Fruit fly (Drosophila melanogaster): ENCODE results near the gene Cad87A.

The Cad87A gene

dm6 chr3R:11850917-11851897, 97.7 kb downstream of the Cad87A start (continued):
- peak; percentile 76 for TF ChIP-seq jumu (GFP tag; optimal IDR thresholded peaks at IDR 0.05)
- peak; percentile 84 for TF ChIP-seq grau (tag; optimal IDR thresholded peaks at IDR 0.05)
- peak; percentile 74 for TF ChIP-seq CG17385 (GFP tag; optimal IDR thresholded peaks at IDR 0.05)
- no peak for TF ChIP-seq bigmax (GFP tag; optimal IDR thresholded peaks at IDR 0.05)
- peak; percentile 87 for TF ChIP-seq twi (tag; optimal IDR thresholded peaks at IDR 0.05)
- peak; percentile 39; the same call in 1 of the 2 replicates for TF ChIP-seq CG4730 (GFP tag; IDR thresholded peaks at IDR 0.05)
- TF ChIP-seq CG6683 (GFP tag; optimal IDR thresholded peaks at IDR 0.05) = peak; percentile 36
- TF ChIP-seq crp (GFP tag; optimal IDR thresholded peaks at IDR 0.05) = peak in 1 of 2 experiments; percentile 50
- peak; percentile 64 for TF ChIP-seq CG4328 (GFP tag; optimal IDR thresholded peaks at IDR 0.05)
- peak in 1 of 2 experiments; percentile 90 for TF ChIP-seq Eip74EF (GFP tag; optimal IDR thresholded peaks at IDR 0.05)
- peak; percentile 91 for TF ChIP-seq Sox100B (GFP tag; optimal IDR thresholded peaks at IDR 0.05)
- peak; percentile 72 for TF ChIP-seq CG13775 (GFP tag; optimal IDR thresholded peaks at IDR 0.05)
- TF ChIP-seq CG7357 (GFP tag; IDR thresholded peaks at IDR 0.05) = peak; percentile 56; the same call in 2 of the 3 replicates
- peak; percentile 85 for TF ChIP-seq PHDP (tag; optimal IDR thresholded peaks at IDR 0.05)
- peak; percentile 20; the same call in 1 of the 2 replicates for TF ChIP-seq stc (GFP tag; IDR thresholded peaks at IDR 0.05)
- TF ChIP-seq run (tag; optimal IDR thresholded peaks at IDR 0.05) = peak; percentile 50
- TF ChIP-seq CG32772 (GFP tag; IDR thresholded peaks at IDR 0.05) = peak; percentile 79
- peak; percentile 73 for TF ChIP-seq CG11398 (GFP tag; optimal IDR thresholded peaks at IDR 0.05)
- peak; percentile 89 for TF ChIP-seq slp2 (GFP tag; optimal IDR thresholded peaks at IDR 0.05)
- TF ChIP-seq CG13287 (GFP tag; IDR thresholded peaks at IDR 0.05; ENCODE audit: partially characterized antibody) = no peak
- peak; percentile 88 for TF ChIP-seq croc (GFP tag; conservative IDR thresholded peaks at IDR 0.05)
- TF ChIP-seq CG33557 (GFP tag; optimal IDR thresholded peaks at IDR 0.05) = peak; percentile 85
- peak; percentile 4 for TF ChIP-seq HmgZ (tag; optimal IDR thresholded peaks at IDR 0.05)
- TF ChIP-seq CG12769 (tag; optimal IDR thresholded peaks at IDR 0.05) = no peak
- 0 out of 3 replicates have a peak, but pooled peaks have one; percentile 19 for TF ChIP-seq otp (GFP tag; IDR thresholded peaks at IDR 0.05)
- no peak for TF ChIP-seq MTF-1 (GFP tag; optimal IDR thresholded peaks at IDR 0.05; ENCODE audit: borderline replicate concordance)
- TF ChIP-seq CG1832 (GFP tag; optimal IDR thresholded peaks at IDR 0.05) = no peak
- peak; percentile 40 for TF ChIP-seq Vsx1 (GFP tag; optimal IDR thresholded peaks at IDR 0.05)
- TF ChIP-seq danr (GFP tag; IDR thresholded peaks at IDR 0.05) = peak; percentile 19; the same call in 1 of the 2 replicates
- TF ChIP-seq slou (GFP tag; optimal IDR thresholded peaks at IDR 0.05) = no peak
- TF ChIP-seq gsb-n (tag; optimal IDR thresholded peaks at IDR 0.05) = peak; percentile 89
- peak; percentile 4 for TF ChIP-seq CG1647 (GFP tag; optimal IDR thresholded peaks at IDR 0.05)
- TF ChIP-seq ham (GFP tag; IDR thresholded peaks at IDR 0.05) = no peak
- no peak for TF ChIP-seq Oaz (GFP tag; IDR thresholded peaks at IDR 0.05)
- TF ChIP-seq vnd (GFP tag; IDR thresholded peaks at IDR 0.05; ENCODE audit: partially characterized antibody) = no peak
- TF ChIP-seq Drgx (GFP tag; IDR thresholded peaks at IDR 0.05) = peak; percentile 91
- TF ChIP-seq row (GFP tag; IDR thresholded peaks at IDR 0.05) = peak; percentile 71
- no peak for TF ChIP-seq knrl (GFP tag; IDR thresholded peaks at IDR 0.05; ENCODE audit: partially characterized antibody)
- TF ChIP-seq Ssrp (tag; optimal IDR thresholded peaks at IDR 0.05) = peak; percentile 91
- TF ChIP-seq CG13296 (GFP tag; optimal IDR thresholded peaks at IDR 0.05) = no peak
- peak; percentile 36 for TF ChIP-seq CG31388 (GFP tag; optimal IDR thresholded peaks at IDR 0.05)
- no peak for TF ChIP-seq CG14441 (GFP tag; IDR thresholded peaks at IDR 0.05)
- no peak for TF ChIP-seq Dp (GFP tag; optimal IDR thresholded peaks at IDR 0.05)
- TF ChIP-seq Hmx (GFP tag; optimal IDR thresholded peaks at IDR 0.05) = no peak
- TF ChIP-seq CG4282 (GFP tag; optimal IDR thresholded peaks at IDR 0.05) = no peak
- peak; percentile 70 for TF ChIP-seq CG9437 (GFP tag; optimal IDR thresholded peaks at IDR 0.05)
- peak; percentile 71 for TF ChIP-seq CG4707 (GFP tag; optimal IDR thresholded peaks at IDR 0.05)

Measured in whole organism, embryonic.